Fruit fly (Drosophila melanogaster) whole organism, embryonic: ENCODE measurements around the gene CG1774.

Experiments used
- Abd-B ChIP-seq: fragments of 200-800 bp; sonication (Bioruptor generic); optimal IDR thresholded peaks from 2 replicates; lab custom pipeline; 2018; ENCODE audit warnings: missing biosample characterization, mild to moderate bottlenecking, missing genetic modification characterization, moderate library complexity
- Antp ChIP-seq: fragments of 200-800 bp; sonication (Bioruptor generic); optimal IDR thresholded peaks from 3 replicates; lab custom pipeline; 2016; ENCODE audit warnings: missing biosample characterization, missing genetic modification characterization
- CG11398 ChIP-seq: fragments of 200-800 bp; sonication (Bioruptor generic); optimal IDR thresholded peaks from 2 replicates; lab custom pipeline; 2016; ENCODE audit warnings: missing biosample characterization, missing genetic modification characterization
- CG11456 ChIP-seq: fragments of 200-800 bp; sonication (Bioruptor generic); IDR thresholded peaks from 3 replicates; pipeline ENCODE4 v1.3.6; 2022; ENCODE audit warnings: missing biosample characterization, missing genetic modification characterization
- CG13624 ChIP-seq: fragments of 200-800 bp; sonication (Bioruptor generic); optimal IDR thresholded peaks from 2 replicates; lab custom pipeline; 2016; ENCODE audit warnings: missing biosample characterization, missing genetic modification characterization
- CG14014 ChIP-seq: fragments of 200-800 bp; sonication (Bioruptor generic); IDR thresholded peaks from 2 replicates; pipeline ENCODE4 v1.3.6; 2022; ENCODE audit warnings: missing biosample characterization, missing genetic modification characterization
- CG15514 ChIP-seq: fragments of 200-800 bp; sonication (Bioruptor generic); optimal IDR thresholded peaks from 3 replicates; lab custom pipeline; 2017; ENCODE audit warnings: missing biosample characterization, missing genetic modification characterization, mild to moderate bottlenecking, moderate library complexity, missing genetic modification reagents
- CG17568 ChIP-seq: fragments of 200-800 bp; sonication (Bioruptor generic); optimal IDR thresholded peaks from 2 replicates; lab custom pipeline; 2018; ENCODE audit warnings: missing biosample characterization, mild to moderate bottlenecking, missing genetic modification characterization, moderate library complexity
- CG18619 ChIP-seq: fragments of 200-800 bp; sonication (Bioruptor generic); optimal IDR thresholded peaks from 3 replicates; lab custom pipeline; 2017; ENCODE audit warnings: missing biosample characterization, mild to moderate bottlenecking, missing genetic modification characterization
- CG2678 ChIP-seq: fragments of 200-800 bp; sonication (Bioruptor generic); optimal IDR thresholded peaks from 3 replicates; lab custom pipeline; 2019; ENCODE audit warnings: missing biosample characterization, mild to moderate bottlenecking, missing genetic modification characterization, moderate library complexity
- CG30403 ChIP-seq: fragments of 200-800 bp; sonication (Bioruptor generic); optimal IDR thresholded peaks from 3 replicates; lab custom pipeline; 2016; ENCODE audit warnings: missing biosample characterization, missing genetic modification characterization
- CG3281 ChIP-seq: fragments of 200-800 bp; sonication (Bioruptor generic); optimal IDR thresholded peaks from 3 replicates; lab custom pipeline; 2017; ENCODE audit warnings: missing biosample characterization, mild to moderate bottlenecking, missing genetic modification characterization
- CG33213 ChIP-seq: fragments of 200-800 bp; sonication (Bioruptor generic); optimal IDR thresholded peaks from 3 replicates; lab custom pipeline; 2016; ENCODE audit warnings: missing biosample characterization, missing genetic modification characterization
- CG5953 ChIP-seq: fragments of 200-800 bp; sonication (Bioruptor generic); IDR thresholded peaks from 2 replicates; pipeline ENCODE4 v1.3.6; 2022; ENCODE audit warnings: missing biosample characterization, missing genetic modification characterization
- CG6813 ChIP-seq: fragments of 200-800 bp; sonication (Bioruptor generic); optimal IDR thresholded peaks from 2 replicates; lab custom pipeline; 2017; ENCODE audit warnings: missing biosample characterization, missing genetic modification characterization, mild to moderate bottlenecking, moderate library complexity, missing genetic modification reagents
- CG7786 ChIP-seq: fragments of 200-800 bp; sonication (Bioruptor generic); optimal IDR thresholded peaks from 2 replicates; lab custom pipeline; 2016; ENCODE audit warnings: missing biosample characterization, missing genetic modification characterization
- CG8924 ChIP-seq: fragments of 200-800 bp; optimal IDR thresholded peaks from 3 replicates; lab custom pipeline; 2019; ENCODE audit warnings: missing biosample characterization, mild to moderate bottlenecking, missing genetic modification characterization, moderate library complexity
- CoRest ChIP-seq: fragments of 200-800 bp; sonication (Bioruptor generic); optimal IDR thresholded peaks from 3 replicates; lab custom pipeline; 2018; ENCODE audit warnings: missing biosample characterization, mild to moderate bottlenecking, missing genetic modification characterization, moderate library complexity
- D19A ChIP-seq: fragments of 200-800 bp; optimal IDR thresholded peaks from 3 replicates; lab custom pipeline; 2019; ENCODE audit warnings: missing biosample characterization, mild to moderate bottlenecking, missing genetic modification characterization, moderate library complexity
- Dfd ChIP-seq, 2 experiments: fragments of >200 bp; optimal IDR thresholded peaks; 2 replicates each; lab custom pipeline; 2017; ENCODE audit warnings: missing biosample characterization in 2 of 2, missing genetic modification characterization in 2 of 2
- Dip2 ChIP-seq: fragments of 200-800 bp; sonication (Bioruptor generic); IDR thresholded peaks from 2 replicates; pipeline ENCODE4 v1.3.6; 2022; ENCODE audit warnings: missing biosample characterization, missing genetic modification characterization
- Ets65A ChIP-seq: fragments of 200-800 bp; sonication (Bioruptor generic); peaks from one replicate; lab custom pipeline; 2016; ENCODE audit warnings: missing biosample characterization, missing genetic modification characterization
- Hey ChIP-seq: fragments of 200-800 bp; sonication (Bioruptor generic); optimal IDR thresholded peaks from 3 replicates; lab custom pipeline; 2018; ENCODE audit warnings: missing biosample characterization, mild to moderate bottlenecking, missing genetic modification characterization
- Hsf ChIP-seq: fragments of 200-800 bp; sonication (Bioruptor generic); optimal IDR thresholded peaks from 3 replicates; lab custom pipeline; 2016; ENCODE audit warnings: missing biosample characterization, missing genetic modification characterization
- Mad ChIP-seq: fragments of 200-800 bp; sonication (Bioruptor generic); optimal IDR thresholded peaks from 2 replicates; lab custom pipeline; 2016; ENCODE audit warnings: missing biosample characterization, missing genetic modification characterization
- Med ChIP-seq: fragments of 200-800 bp; sonication (Bioruptor generic); peaks from one replicate; lab custom pipeline; 2016; ENCODE audit warnings: missing biosample characterization, missing genetic modification characterization, mild to moderate bottlenecking, inconsistent platforms, moderate library complexity
- Sry-δ ChIP-seq: fragments of 200-800 bp; sonication (Bioruptor generic); optimal IDR thresholded peaks from 2 replicates; lab custom pipeline; 2016; ENCODE audit warnings: missing biosample characterization, missing genetic modification characterization
- Ssrp ChIP-seq: fragments of 200-800 bp; sonication (Bioruptor generic); optimal IDR thresholded peaks from 2 replicates; lab custom pipeline; 2018; ENCODE audit warnings: missing biosample characterization, mild to moderate bottlenecking, missing genetic modification characterization, moderate library complexity
- Trl ChIP-seq, 3 experiments: fragments of >200 bp in 2 of 3; fragments of 200-800 bp in 1 of 3; sonication (Bioruptor generic) in 1 of 3; optimal IDR thresholded peaks; 2 replicates in 1 of 3; 3 replicates in 2 of 3; lab custom pipeline; 2016 to 2017; ENCODE audit warnings: missing biosample characterization in 1 of 3, missing genetic modification characterization in 1 of 3
- Xbp1 ChIP-seq: fragments of 200-800 bp; sonication (Bioruptor generic); optimal IDR thresholded peaks from 3 replicates; lab custom pipeline; 2016; ENCODE audit warnings: missing biosample characterization, mild to moderate bottlenecking, missing genetic modification characterization
- bsh ChIP-seq, 2 experiments: fragments of 200-800 bp; sonication (Bioruptor generic); optimal IDR thresholded peaks; 2 replicates each; lab custom pipeline; 2017 to 2018; ENCODE audit warnings: mild to moderate bottlenecking in 2 of 2, missing biosample characterization in 2 of 2, missing genetic modification characterization in 2 of 2, moderate library complexity in 1 of 2
- crp ChIP-seq, 2 experiments: fragments of 200-800 bp; sonication (Bioruptor generic); optimal IDR thresholded peaks; 2 replicates in 1 of 2; 3 replicates in 1 of 2; lab custom pipeline; 2017; ENCODE audit warnings: missing biosample characterization in 2 of 2, missing genetic modification characterization in 2 of 2, mild to moderate bottlenecking in 1 of 2, moderate library complexity in 1 of 2
- dmrt99B ChIP-seq: fragments of 200-800 bp; sonication (Bioruptor generic); optimal IDR thresholded peaks from 2 replicates; lab custom pipeline; 2018; ENCODE audit warnings: missing biosample characterization, mild to moderate bottlenecking, missing genetic modification characterization, moderate library complexity
- dpn ChIP-seq, 2 experiments: fragments of 200-800 bp; sonication (Bioruptor generic); optimal IDR thresholded peaks; 3 replicates each; lab custom pipeline; 2016; ENCODE audit warnings: missing biosample characterization in 2 of 2, missing genetic modification characterization in 2 of 2
- fd102C ChIP-seq: fragments of 200-800 bp; sonication (Bioruptor generic); optimal IDR thresholded peaks from 2 replicates; lab custom pipeline; 2018; ENCODE audit warnings: missing biosample characterization, mild to moderate bottlenecking, missing genetic modification characterization, moderate library complexity
- gem ChIP-seq: fragments of 200-800 bp; sonication (Bioruptor generic); optimal IDR thresholded peaks from 2 replicates; lab custom pipeline; 2019; ENCODE audit warnings: missing biosample characterization, mild to moderate bottlenecking, missing genetic modification characterization, moderate library complexity
- gro ChIP-seq: fragments of 200-800 bp; sonication (Bioruptor generic); optimal IDR thresholded peaks from 2 replicates; lab custom pipeline; 2016; ENCODE audit warnings: missing biosample characterization, missing genetic modification characterization
- ind ChIP-seq: fragments of 200-800 bp; sonication (Bioruptor generic); optimal IDR thresholded peaks from 3 replicates; lab custom pipeline; 2016; ENCODE audit warnings: missing biosample characterization, missing genetic modification characterization
- lilli ChIP-seq: fragments of 200-800 bp; sonication (Bioruptor generic); optimal IDR thresholded peaks from 3 replicates; lab custom pipeline; 2016; ENCODE audit warnings: missing biosample characterization, missing genetic modification characterization
- mirr ChIP-seq: fragments of 200-800 bp; sonication (Bioruptor generic); optimal IDR thresholded peaks from 3 replicates; lab custom pipeline; 2018; ENCODE audit warnings: missing biosample characterization, mild to moderate bottlenecking, missing genetic modification characterization
- nerfin-1 ChIP-seq: fragments of 200-800 bp; sonication (Bioruptor generic); optimal IDR thresholded peaks from 3 replicates; lab custom pipeline; 2019; ENCODE audit warnings: missing biosample characterization, mild to moderate bottlenecking, missing genetic modification characterization, moderate library complexity
- p53 ChIP-seq: fragments of 200-800 bp; sonication (Bioruptor generic); optimal IDR thresholded peaks from 2 replicates; lab custom pipeline; 2016; ENCODE audit warnings: missing biosample characterization, missing genetic modification characterization
- peb ChIP-seq: fragments of 200-800 bp; sonication (Bioruptor generic); IDR thresholded peaks from 2 replicates; pipeline ENCODE4 v1.3.6; 2022; ENCODE audit warnings: missing biosample characterization, missing genetic modification characterization
- pros ChIP-seq: fragments of 200-800 bp; sonication (Bioruptor generic); optimal IDR thresholded peaks from 3 replicates; lab custom pipeline; 2019; ENCODE audit warnings: missing biosample characterization, mild to moderate bottlenecking, missing genetic modification characterization, moderate library complexity
- sisA ChIP-seq: fragments of 200-800 bp; sonication (Bioruptor generic); IDR thresholded peaks from 2 replicates; pipeline ENCODE4 v1.3.6; 2022; ENCODE audit warnings: missing biosample characterization, missing genetic modification characterization
- slou ChIP-seq: fragments of 200-800 bp; sonication (Bioruptor generic); optimal IDR thresholded peaks from 3 replicates; lab custom pipeline; 2016; ENCODE audit warnings: missing biosample characterization, missing genetic modification characterization
- tin ChIP-seq: fragments of 200-800 bp; sonication (Bioruptor generic); optimal IDR thresholded peaks from 3 replicates; lab custom pipeline; 2016; ENCODE audit warnings: missing biosample characterization, missing genetic modification characterization
- ttk ChIP-seq: fragments of 200-800 bp; sonication (Bioruptor generic); IDR thresholded peaks from 2 replicates; pipeline ENCODE4 v2.1.2; 2022; ENCODE audit warnings: missing biosample characterization, missing genetic modification characterization
- vnd ChIP-seq: fragments of 200-800 bp; sonication (Bioruptor generic); IDR thresholded peaks from 3 replicates; pipeline ENCODE4 v1.3.6; 2022; ENCODE audit warnings: missing biosample characterization, missing genetic modification characterization; ENCODE audit not compliant: partially characterized antibody
- vvl ChIP-seq: fragments of 200-800 bp; sonication (Bioruptor generic); IDR thresholded peaks from 2 replicates; pipeline ENCODE4 v1.3.6; 2022; ENCODE audit warnings: missing biosample characterization, missing genetic modification characterization

Gene CG1774

dm6 chr3R:31636501-31636900 lies 43.9 kb downstream of the CG1774 start (continued):
- TF ChIP-seq Med (peak; percentile 82), CoRest (tag; lab: Kevin White, UChicago) (peak; percentile 37), CG8924 (peak; percentile 23), Dip2 (GFP tag; lab: Robert Waterston, UW) (no peak), vnd (GFP tag; lab: Robert Waterston, UW) (no peak), Trl (optimal IDR thresholded peaks at IDR 0.05; lab: Kevin White, UChicago) (no peak), Trl (GFP tag; optimal IDR thresholded peaks at IDR 0.05; lab: Kevin White, UChicago) (peak; percentile 8), nerfin-1 (no peak), CG3281 (peak; percentile 56), CG6813 (GFP tag; lab: Kevin White, UChicago) (peak; percentile 5), D19A (no peak), Hey (tag; lab: Kevin White, UChicago) (no peak), vvl (GFP tag; lab: Robert Waterston, UW) (peak; percentile 32; the same call in 1 of the 2 replicates), Mad (GFP tag; lab: Kevin White, UChicago) (no peak), lilli (GFP tag; lab: Kevin White, UChicago) (peak; percentile 35), Xbp1 (GFP tag; lab: Kevin White, UChicago) (peak; percentile 48), bsh (GFP tag; optimal IDR thresholded peaks at IDR 0.05; lab: Kevin White, UChicago) (no peak), CG33213 (GFP tag; lab: Kevin White, UChicago) (no peak), tin (GFP tag; lab: Kevin White, UChicago) (peak; percentile 4), p53 (no peak), CG11456 (GFP tag; lab: Robert Waterston, UW) (peak; percentile 59; the same call in 2 of the 3 replicates), CG17568 (GFP tag; lab: Kevin White, UChicago) (no peak), peb (GFP tag; lab: Robert Waterston, UW) (no peak), sisA (GFP tag; lab: Robert Waterston, UW) (0 out of 2 replicates have a peak, but pooled peaks have one; percentile 52), Ssrp (tag; lab: Kevin White, UChicago) (no peak), Dfd (GFP tag; optimal IDR thresholded peaks at IDR 0.05; lab: Kevin White, UChicago) (no peak), Antp (GFP tag; lab: Kevin White, UChicago) (peak; percentile 30), slou (GFP tag; lab: Kevin White, UChicago) (no peak), dpn (GFP tag; optimal IDR thresholded peaks at IDR 0.05; lab: Kevin White, UChicago) (peak; percentile 43 to 44), CG2678 (tag; lab: Kevin White, UChicago) (peak; percentile 53), CG14014 (GFP tag; lab: Robert Waterston, UW) (peak; percentile 73), mirr (GFP tag; lab: Kevin White, UChicago) (no peak), ind (GFP tag; lab: Kevin White, UChicago) (peak; percentile 45), Abd-B (GFP tag; lab: Kevin White, UChicago) (peak; percentile 2), pros (no peak), Sry-δ (GFP tag; lab: Kevin White, UChicago) (no peak), Hsf (GFP tag; lab: Kevin White, UChicago) (peak; percentile 35), fd102C (no peak), CG5953 (GFP tag; lab: Robert Waterston, UW) (no peak), ttk (GFP tag; lab: Robert Waterston, UW) (peak; percentile 23; the same call in 1 of the 2 replicates), gro (GFP tag; lab: Kevin White, UChicago) (peak; percentile 47), gem (tag; lab: Kevin White, UChicago) (peak; percentile 51), CG30403 (no peak), CG7786 (GFP tag; lab: Kevin White, UChicago) (peak; percentile 41), CG18619 (GFP tag; lab: Kevin White, UChicago) (peak; percentile 19), Ets65A (GFP tag; lab: Kevin White, UChicago) (peak; percentile 92), dmrt99B (tag; lab: Kevin White, UChicago) (peak; percentile 32), CG11398 (GFP tag; lab: Kevin White, UChicago) (no peak), CG13624 (GFP tag; lab: Kevin White, UChicago) (peak; percentile 4), crp (GFP tag; optimal IDR thresholded peaks at IDR 0.05; lab: Kevin White, UChicago) (no peak), CG15514 (GFP tag; lab: Kevin White, UChicago) (peak; percentile 41)
